Fruit fly (Drosophila melanogaster) whole organism, embryonic: Measurements from ENCODE around the gene CG11920.

Experiments used
- Asciz ChIP-seq: fragments of 200-800 bp; sonication (Bioruptor generic); optimal IDR thresholded peaks from 2 replicates; lab custom pipeline; 2017; ENCODE audit warnings: missing biosample characterization, mild to moderate bottlenecking, missing genetic modification characterization, missing genetic modification reagents
- CG11093 ChIP-seq: fragments of 200-800 bp; sonication (Bioruptor generic); IDR thresholded peaks from 3 replicates; pipeline ENCODE4 v1.3.6; 2022; ENCODE audit warnings: missing biosample characterization, missing genetic modification characterization
- CG11723 ChIP-seq: fragments of 200-800 bp; sonication (Bioruptor generic); optimal IDR thresholded peaks from 2 replicates; lab custom pipeline; 2017; ENCODE audit warnings: missing biosample characterization, mild to moderate bottlenecking, missing genetic modification characterization
- CG13123 ChIP-seq: fragments of 200-800 bp; sonication (Bioruptor generic); optimal IDR thresholded peaks from 2 replicates; lab custom pipeline; 2016; ENCODE audit warnings: missing biosample characterization, missing genetic modification characterization
- CG17829 ChIP-seq: fragments of 200-800 bp; optimal IDR thresholded peaks from 2 replicates; lab custom pipeline; 2019; ENCODE audit warnings: missing biosample characterization, mild to moderate bottlenecking, missing genetic modification characterization, moderate library complexity
- CG2199 ChIP-seq: fragments of 200-800 bp; sonication (Bioruptor generic); IDR thresholded peaks from 3 replicates; pipeline ENCODE4 v1.3.6; 2022; ENCODE audit warnings: missing biosample characterization, missing genetic modification characterization
- CG31441 ChIP-seq: fragments of 200-800 bp; sonication (Bioruptor generic); IDR thresholded peaks from 2 replicates; pipeline ENCODE4 v1.3.6; 2022; ENCODE audit warnings: missing biosample characterization, missing genetic modification characterization
- CG32532 ChIP-seq: fragments of 200-800 bp; sonication (Bioruptor generic); IDR thresholded peaks from 2 replicates; pipeline ENCODE4 v1.3.6; 2022; ENCODE audit warnings: missing biosample characterization, missing genetic modification characterization
- CG33557 ChIP-seq: fragments of 200-800 bp; sonication (Bioruptor generic); optimal IDR thresholded peaks from 2 replicates; lab custom pipeline; 2019; ENCODE audit warnings: missing biosample characterization, mild to moderate bottlenecking, missing genetic modification characterization, moderate library complexity
- CG34224 ChIP-seq: fragments of 200-800 bp; sonication (Bioruptor generic); IDR thresholded peaks from 3 replicates; pipeline ENCODE4 v1.3.6; 2022; ENCODE audit warnings: missing biosample characterization, missing genetic modification characterization; ENCODE audit not compliant: partially characterized antibody
- CG3995 ChIP-seq: fragments of 200-800 bp; sonication (Bioruptor generic); optimal IDR thresholded peaks from 3 replicates; lab custom pipeline; 2016; ENCODE audit warnings: missing biosample characterization, missing genetic modification characterization
- CG4424 ChIP-seq: fragments of 200-800 bp; sonication (Bioruptor generic); optimal IDR thresholded peaks from 3 replicates; lab custom pipeline; 2016; ENCODE audit warnings: missing biosample characterization, missing genetic modification characterization
- CG4707 ChIP-seq: fragments of 200-800 bp; sonication (Bioruptor generic); optimal IDR thresholded peaks from 2 replicates; lab custom pipeline; 2018; ENCODE audit warnings: missing biosample characterization, mild to moderate bottlenecking, missing genetic modification characterization, moderate library complexity
- CG4854 ChIP-seq: fragments of 200-800 bp; sonication (Bioruptor generic); optimal IDR thresholded peaks from 2 replicates; lab custom pipeline; 2016; ENCODE audit warnings: missing biosample characterization, missing genetic modification characterization, inconsistent platforms
- CG7556 ChIP-seq: fragments of 200-800 bp; sonication (Bioruptor generic); optimal IDR thresholded peaks from 2 replicates; lab custom pipeline; 2017; ENCODE audit warnings: missing biosample characterization, mild to moderate bottlenecking, missing genetic modification characterization
- CG7839 ChIP-seq: fragments of 200-800 bp; sonication (Bioruptor generic); optimal IDR thresholded peaks from 3 replicates; lab custom pipeline; 2018; ENCODE audit warnings: missing biosample characterization, mild to moderate bottlenecking, missing genetic modification characterization, moderate library complexity
- CG7987 ChIP-seq: fragments of 200-800 bp; sonication (Bioruptor generic); optimal IDR thresholded peaks from 2 replicates; lab custom pipeline; 2018; ENCODE audit warnings: missing biosample characterization, mild to moderate bottlenecking, missing genetic modification characterization, moderate library complexity
- CG8290 ChIP-seq, 3 experiments: fragments of 200-800 bp; sonication (Bioruptor generic); optimal IDR thresholded peaks; 2 replicates each; lab custom pipeline; 2016 to 2019; ENCODE audit warnings: missing biosample characterization in 3 of 3, missing genetic modification characterization in 3 of 3, mild to moderate bottlenecking in 2 of 3, moderate library complexity in 1 of 3
- CG9215 ChIP-seq: fragments of 200-800 bp; sonication (Bioruptor generic); IDR thresholded peaks from 2 replicates; pipeline ENCODE4 v1.3.6; 2022; ENCODE audit warnings: missing biosample characterization, missing genetic modification characterization
- CG9609 ChIP-seq: fragments of 200-800 bp; sonication (Bioruptor generic); optimal IDR thresholded peaks from 3 replicates; lab custom pipeline; 2016; ENCODE audit warnings: missing biosample characterization, missing genetic modification characterization
- Dp ChIP-seq: fragments of 200-800 bp; sonication (Bioruptor generic); optimal IDR thresholded peaks from 2 replicates; lab custom pipeline; 2018; ENCODE audit warnings: missing biosample characterization, mild to moderate bottlenecking, missing genetic modification characterization, moderate library complexity
- Drgx ChIP-seq: fragments of 200-800 bp; sonication (Bioruptor generic); IDR thresholded peaks from 2 replicates; pipeline ENCODE4 v1.3.6; 2022; ENCODE audit warnings: missing biosample characterization, missing genetic modification characterization
- Gsc ChIP-seq: fragments of 200-800 bp; sonication (Bioruptor generic); IDR thresholded peaks from 2 replicates; pipeline ENCODE4 v1.3.6; 2022; ENCODE audit warnings: missing biosample characterization, missing genetic modification characterization
- NfI ChIP-seq: fragments of 200-800 bp; sonication (Bioruptor generic); optimal IDR thresholded peaks from 3 replicates; lab custom pipeline; 2018; ENCODE audit warnings: missing biosample characterization, mild to moderate bottlenecking, missing genetic modification characterization, moderate library complexity
- PHDP ChIP-seq: fragments of 200-800 bp; sonication (Bioruptor generic); optimal IDR thresholded peaks from 3 replicates; lab custom pipeline; 2018; ENCODE audit warnings: missing biosample characterization, mild to moderate bottlenecking, missing genetic modification characterization, moderate library complexity
- Taf1 ChIP-seq: fragments of 200-800 bp; sonication (Bioruptor generic); IDR thresholded peaks from 2 replicates; pipeline ENCODE4 v1.3.6; 2022; ENCODE audit warnings: missing biosample characterization, missing genetic modification characterization
- Tbp ChIP-seq: fragments of >200 bp; optimal IDR thresholded peaks from 2 replicates; lab custom pipeline; 2018; ENCODE audit warnings: missing biosample characterization, missing genetic modification characterization
- ash1 ChIP-seq: fragments of 200-800 bp; sonication (Bioruptor generic); optimal IDR thresholded peaks from 2 replicates; lab custom pipeline; 2018; ENCODE audit warnings: missing biosample characterization, mild to moderate bottlenecking, missing genetic modification characterization
- esg ChIP-seq: fragments of 200-800 bp; sonication (Bioruptor generic); conservative IDR thresholded peaks from 2 replicates; pipeline ENCODE4 v1.3.6; 2022; ENCODE audit warnings: missing biosample characterization, missing genetic modification characterization
- fru ChIP-seq: fragments of >200 bp; optimal IDR thresholded peaks from 2 replicates; lab custom pipeline; 2017
- gce ChIP-seq: fragments of 200-800 bp; sonication (Bioruptor generic); IDR thresholded peaks from 3 replicates; pipeline ENCODE4 v1.3.6; 2022; ENCODE audit warnings: missing biosample characterization, missing genetic modification characterization
- gro ChIP-seq: fragments of 200-800 bp; sonication (Bioruptor generic); optimal IDR thresholded peaks from 2 replicates; lab custom pipeline; 2016; ENCODE audit warnings: missing biosample characterization, missing genetic modification characterization
- gsb ChIP-seq: fragments of 200-800 bp; sonication (Bioruptor generic); IDR thresholded peaks from 2 replicates; pipeline ENCODE4 v1.3.6; 2022; ENCODE audit warnings: missing biosample characterization, missing genetic modification characterization
- p53 ChIP-seq: fragments of 200-800 bp; sonication (Bioruptor generic); optimal IDR thresholded peaks from 2 replicates; lab custom pipeline; 2016; ENCODE audit warnings: missing biosample characterization, missing genetic modification characterization
- peb ChIP-seq: fragments of 200-800 bp; sonication (Bioruptor generic); IDR thresholded peaks from 2 replicates; pipeline ENCODE4 v1.3.6; 2022; ENCODE audit warnings: missing biosample characterization, missing genetic modification characterization
- psq ChIP-seq: fragments of 200-800 bp; sonication (Bioruptor generic); optimal IDR thresholded peaks from 2 replicates; lab custom pipeline; 2017; ENCODE audit warnings: missing biosample characterization, missing genetic modification characterization
- pum ChIP-seq: fragments of 200-800 bp; sonication (Bioruptor generic); optimal IDR thresholded peaks from 2 replicates; lab custom pipeline; 2016; ENCODE audit warnings: missing biosample characterization, missing genetic modification characterization
- slbo ChIP-seq: fragments of 200-800 bp; sonication (Bioruptor generic); IDR thresholded peaks from 2 replicates; pipeline ENCODE4 v1.3.6; 2022; ENCODE audit warnings: missing biosample characterization, missing genetic modification characterization
- slou ChIP-seq: fragments of 200-800 bp; sonication (Bioruptor generic); optimal IDR thresholded peaks from 3 replicates; lab custom pipeline; 2016; ENCODE audit warnings: missing biosample characterization, missing genetic modification characterization
- sr ChIP-seq: fragments of 200-800 bp; sonication (Bioruptor generic); IDR thresholded peaks from 3 replicates; pipeline ENCODE4 v1.3.6; 2022; ENCODE audit warnings: missing biosample characterization, missing genetic modification characterization
- ssp ChIP-seq: fragments of 200-800 bp; sonication (Bioruptor generic); IDR thresholded peaks from 2 replicates; pipeline ENCODE4 v1.3.6; 2022; ENCODE audit warnings: missing biosample characterization, missing genetic modification characterization
- stwl ChIP-seq: fragments of 200-800 bp; sonication (Bioruptor generic); optimal IDR thresholded peaks from 3 replicates; lab custom pipeline; 2018; ENCODE audit warnings: missing biosample characterization, mild to moderate bottlenecking, missing genetic modification characterization, moderate library complexity
- tap ChIP-seq: fragments of 200-800 bp; optimal IDR thresholded peaks from 3 replicates; lab custom pipeline; 2019; ENCODE audit warnings: missing biosample characterization, mild to moderate bottlenecking, missing genetic modification characterization, moderate library complexity
- tll ChIP-seq, 2 experiments: fragments of 200-800 bp in 1 of 2; fragments of >200 bp in 1 of 2; sonication (Bioruptor generic) in 1 of 2; optimal IDR thresholded peaks; 2 replicates each; lab custom pipeline; 2017 to 2019; ENCODE audit warnings: missing biosample characterization in 2 of 2, missing genetic modification characterization in 2 of 2, mild to moderate bottlenecking in 1 of 2, moderate library complexity in 1 of 2
- toy ChIP-seq: fragments of 200-800 bp; sonication (Bioruptor generic); IDR thresholded peaks from 2 replicates; pipeline ENCODE4 v1.3.6; 2022; ENCODE audit warnings: missing biosample characterization, missing genetic modification characterization
- tup ChIP-seq: fragments of 200-800 bp; sonication (Bioruptor generic); optimal IDR thresholded peaks from 2 replicates; lab custom pipeline; 2016; ENCODE audit warnings: missing biosample characterization, mild to moderate bottlenecking, missing genetic modification characterization, moderate library complexity
- twi ChIP-seq: fragments of 200-800 bp; optimal IDR thresholded peaks from 2 replicates; lab custom pipeline; 2019; ENCODE audit warnings: missing biosample characterization, mild to moderate bottlenecking, missing genetic modification characterization, moderate library complexity
- tx ChIP-seq: fragments of 200-800 bp; sonication (Bioruptor generic); optimal IDR thresholded peaks from 2 replicates; lab custom pipeline; 2016; ENCODE audit warnings: missing biosample characterization, missing genetic modification characterization
- yki ChIP-seq: fragments of >200 bp; optimal IDR thresholded peaks from 3 replicates; lab custom pipeline; 2018
- zfh1 ChIP-seq: fragments of 200-800 bp; sonication (Bioruptor generic); IDR thresholded peaks from 3 replicates; pipeline ENCODE4 v1.3.6; 2022; ENCODE audit warnings: missing biosample characterization, missing genetic modification characterization

Gene CG11920

dm6 chr3R:25024895-25025557 lies 49.7 kb upstream of the CG11920 start, which contains the start of the genes EMC6 and Hr96 (continued):
- peak; percentile 75; the same call in 2 of the 3 replicates for TF ChIP-seq CG11093 (GFP tag; lab: Robert Waterston, UW)
- TF ChIP-seq CG13123 (GFP tag; lab: Kevin White, UChicago): no peak
- peak; percentile 84 for TF ChIP-seq twi
- TF ChIP-seq tap (tag; lab: Kevin White, UChicago): peak; percentile 87
- no peak for TF ChIP-seq gro (GFP tag; lab: Kevin White, UChicago)
- no peak for TF ChIP-seq slou (GFP tag; lab: Kevin White, UChicago)
- TF ChIP-seq CG33557 (GFP tag; lab: Kevin White, UChicago): peak; percentile 79
- peak; percentile 83 for TF ChIP-seq ash1 (GFP tag; lab: Kevin White, UChicago)
- TF ChIP-seq CG4707 (GFP tag; lab: Kevin White, UChicago): peak; percentile 72
- peak; percentile 96 for TF ChIP-seq zfh1
- TF ChIP-seq ssp (GFP tag; lab: Robert Waterston, UW): peak; percentile 75
- TF ChIP-seq CG7987 (GFP tag; lab: Kevin White, UChicago): peak; percentile 86
- peak; percentile 95 for TF ChIP-seq CG4424 (GFP tag; lab: Kevin White, UChicago)
- TF ChIP-seq CG32532 (GFP tag; lab: Robert Waterston, UW): peak; percentile 97
- TF ChIP-seq CG4854 (GFP tag; lab: Kevin White, UChicago): no peak
- TF ChIP-seq Tbp: no peak
- peak; percentile 97 for TF ChIP-seq slbo
- peak; percentile 91 for TF ChIP-seq tx (GFP tag; lab: Kevin White, UChicago)
- peak; percentile 83 for TF ChIP-seq Asciz (GFP tag; lab: Kevin White, UChicago)
- TF ChIP-seq fru (lab: Kevin White, UChicago): no peak
- peak; percentile 65 for TF ChIP-seq Gsc (GFP tag; lab: Robert Waterston, UW)
- TF ChIP-seq CG17829 (tag; lab: Kevin White, UChicago): peak; percentile 95
- peak; percentile 91 for TF ChIP-seq tup (GFP tag; lab: Kevin White, UChicago)
- peak; percentile 94 for TF ChIP-seq CG31441 (GFP tag; lab: Robert Waterston, UW)
- peak; percentile 78 for TF ChIP-seq toy
- TF ChIP-seq psq: peak; percentile 78
- peak; percentile 87; the same call in 2 of the 3 replicates for TF ChIP-seq CG2199 (GFP tag; lab: Robert Waterston, UW)
- peak; percentile 78 for TF ChIP-seq p53 (GFP tag; lab: Kevin White, UChicago)
- no peak for TF ChIP-seq CG8290 (GFP tag; optimal IDR thresholded peaks at IDR 0.05; lab: Kevin White, UChicago)
- TF ChIP-seq CG8290 (tag; optimal IDR thresholded peaks at IDR 0.05; lab: Kevin White, UChicago): peak in 1 of 2 experiments; percentile 98
- peak; percentile 76 for TF ChIP-seq gce (GFP tag; lab: Robert Waterston, UW)
- TF ChIP-seq CG3995 (GFP tag; lab: Kevin White, UChicago): peak; percentile 72
- peak; percentile 64; the same call in 2 of the 3 replicates for TF ChIP-seq CG34224 (GFP tag; lab: Robert Waterston, UW)
- TF ChIP-seq tll (GFP tag; optimal IDR thresholded peaks at IDR 0.05; lab: Kevin White, UChicago): peak in 1 of 2 experiments; percentile 34
- TF ChIP-seq CG7556: peak; percentile 91
- peak; percentile 93 for TF ChIP-seq pum (GFP tag; lab: Kevin White, UChicago)
- peak; percentile 86 for TF ChIP-seq CG9215 (GFP tag; lab: Robert Waterston, UW)
- TF ChIP-seq yki: no peak
- peak; percentile 89 for TF ChIP-seq Taf1 (GFP tag; lab: Robert Waterston, UW)
- peak; percentile 94 for TF ChIP-seq NfI
- peak; percentile 88 for TF ChIP-seq esg (GFP tag; lab: Robert Waterston, UW)
- TF ChIP-seq CG9609 (GFP tag; lab: Kevin White, UChicago): peak; percentile 91
- TF ChIP-seq PHDP (tag; lab: Kevin White, UChicago): peak; percentile 92
- peak; percentile 91 for TF ChIP-seq gsb (GFP tag; lab: Robert Waterston, UW)
- no peak for TF ChIP-seq CG11723 (GFP tag; lab: Kevin White, UChicago)
- peak; percentile 73; the same call in 2 of the 3 replicates for TF ChIP-seq sr (GFP tag; lab: Robert Waterston, UW)
- TF ChIP-seq Drgx (GFP tag; lab: Robert Waterston, UW): peak; percentile 92
- TF ChIP-seq Dp (GFP tag; lab: Kevin White, UChicago): peak; percentile 39
- peak; percentile 94 for TF ChIP-seq CG7839
- peak; percentile 80 for TF ChIP-seq stwl (tag; lab: Kevin White, UChicago)
- peak; percentile 47; the same call in 1 of the 2 replicates for TF ChIP-seq peb (GFP tag; lab: Robert Waterston, UW)
